Worm (Caenorhabditis elegans): ENCODE results near the gene H10E21.5.

- TF ChIP-seq flt-1 (GFP tag; IDR thresholded peaks at IDR 0.05) (no peak), cog-1 (tag; optimal IDR thresholded peaks at IDR 0.05) (no peak), med-1 (GFP tag; optimal IDR thresholded peaks at IDR 0.05; ENCODE audit: insufficient read depth) (no peak), T22C8.4 (GFP tag; IDR thresholded peaks at IDR 0.05) (no peak), tab-1 (GFP tag; IDR thresholded peaks at IDR 0.05) (no peak), ztf-23 (GFP tag; IDR thresholded peaks at IDR 0.05) (no peak), klf-2 (GFP tag; conservative IDR thresholded peaks at IDR 0.05) (no peak), ref-1 (GFP tag; conservative IDR thresholded peaks at IDR 0.05) (no peak), ztf-29 (GFP tag; IDR thresholded peaks at IDR 0.05) (no peak)
These were observed 27.9 kb upstream of the H10E21.5 start for ce11 chrIII:51622-52021.

Data from whole organism, midembryonic.